Fruit fly (Drosophila melanogaster): ENCODE results near the gene Csl4.

Csl4 gene

DNA sequence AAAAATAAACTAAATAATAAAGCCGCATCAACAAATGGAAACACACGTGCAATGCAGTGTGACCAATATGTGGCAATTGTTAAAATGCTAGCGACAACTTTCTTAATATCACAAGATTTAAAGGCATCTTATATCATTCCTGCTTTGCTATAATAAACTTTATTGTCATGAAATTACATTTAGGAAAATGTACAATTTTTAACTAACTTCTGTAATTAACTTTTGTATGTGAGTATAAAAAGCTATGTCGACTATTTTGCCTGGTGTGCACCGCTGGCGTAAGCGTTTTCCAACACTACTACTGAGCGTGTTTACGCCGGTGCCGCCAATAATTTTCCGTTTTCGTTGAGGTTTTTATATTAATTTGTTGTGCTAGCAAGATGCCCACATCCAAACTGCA is at the start of gene Csl4, which contains the start of gene Nup160 (continued):
- TF ChIP-seq rib (GFP tag; IDR thresholded peaks at IDR 0.05) (peak; percentile 59; the same call in 1 of the 2 replicates), sima (GFP tag; optimal IDR thresholded peaks at IDR 0.05) (no peak), chinmo (GFP tag; IDR thresholded peaks at IDR 0.05; ENCODE audit: partially characterized antibody) (no peak), Rfx (GFP tag; IDR thresholded peaks at IDR 0.05) (peak; percentile 88), CG7786 (GFP tag; optimal IDR thresholded peaks at IDR 0.05) (peak; percentile 88), Fer2 (tag; optimal IDR thresholded peaks at IDR 0.05) (peak; percentile 57), onecut (GFP tag; IDR thresholded peaks at IDR 0.05) (no peak), TFAM (GFP tag; optimal IDR thresholded peaks at IDR 0.05) (no peak), CG2202 (tag; optimal IDR thresholded peaks at IDR 0.05) (peak; percentile 33), CG30403 (GFP tag; optimal IDR thresholded peaks at IDR 0.05) (peak; percentile 89), D (optimal IDR thresholded peaks at IDR 0.05) (no peak), D (GFP tag; optimal IDR thresholded peaks at IDR 0.05) (no peak), Hand (GFP tag; optimal IDR thresholded peaks at IDR 0.05) (no peak), gcm (GFP tag; optimal IDR thresholded peaks at IDR 0.05) (no peak), toy (GFP tag; IDR thresholded peaks at IDR 0.05) (0 out of 2 replicates have a peak, but pooled peaks have one; percentile 33), Hr3 (GFP tag; optimal IDR thresholded peaks at IDR 0.05) (peak; percentile 71), Kr (GFP tag; optimal IDR thresholded peaks at IDR 0.05) (no peak), ase (GFP tag; IDR thresholded peaks at IDR 0.05) (peak; percentile 66; the same call in 2 of the 3 replicates), Chrac-16 (GFP tag; optimal IDR thresholded peaks at IDR 0.05) (peak; percentile 88), Ets97D (GFP tag; optimal IDR thresholded peaks at IDR 0.05) (peak; percentile 81), kni (GFP tag; optimal IDR thresholded peaks at IDR 0.05) (no peak), dmrt99B (tag; optimal IDR thresholded peaks at IDR 0.05) (no peak), Hmx (GFP tag; optimal IDR thresholded peaks at IDR 0.05) (peak; percentile 46), lilli (GFP tag; optimal IDR thresholded peaks at IDR 0.05) (peak; percentile 92), odd (GFP tag; optimal IDR thresholded peaks at IDR 0.05) (no peak), usp (GFP tag; optimal IDR thresholded peaks at IDR 0.05) (no peak), ewg (GFP tag; optimal IDR thresholded peaks at IDR 0.05) (peak; percentile 64), caup (GFP tag; optimal IDR thresholded peaks at IDR 0.05; ENCODE audit: severe bottlenecking) (peak; percentile 74), CG11695 (GFP tag; IDR thresholded peaks at IDR 0.05) (peak; percentile 68), CG18764 (GFP tag; optimal IDR thresholded peaks at IDR 0.05) (peak; percentile 73), ab (GFP tag; optimal IDR thresholded peaks at IDR 0.05) (no peak), salm (tag; optimal IDR thresholded peaks at IDR 0.05) (no peak), CG3847 (GFP tag; IDR thresholded peaks at IDR 0.05) (peak; percentile 88), tll (GFP tag; optimal IDR thresholded peaks at IDR 0.05) (no peak), CG10959 (GFP tag; IDR thresholded peaks at IDR 0.05) (peak; percentile 36; the same call in 1 of the 2 replicates), CG14860 (GFP tag; IDR thresholded peaks at IDR 0.05; ENCODE audit: partially characterized antibody) (no peak), CG2875 (GFP tag; optimal IDR thresholded peaks at IDR 0.05) (no peak), CG16863 (GFP tag; optimal IDR thresholded peaks at IDR 0.05) (peak; percentile 76), CG7271 (tag; optimal IDR thresholded peaks at IDR 0.05) (peak; percentile 7), Hr51 (GFP tag; optimal IDR thresholded peaks at IDR 0.05) (peak in 1 of 2 experiments; percentile 85), HLHmδ (GFP tag; optimal IDR thresholded peaks at IDR 0.05) (no peak), dimm (GFP tag; IDR thresholded peaks at IDR 0.05) (no peak), fd96Cb (tag; optimal IDR thresholded peaks at IDR 0.05) (peak; percentile 44), CHES-1-like (GFP tag; optimal IDR thresholded peaks at IDR 0.05) (peak; percentile 88), HmgZ (tag; optimal IDR thresholded peaks at IDR 0.05) (peak; percentile 75), HLH3B (GFP tag; IDR thresholded peaks at IDR 0.05) (peak; percentile 74), CG11085 (GFP tag; IDR thresholded peaks at IDR 0.05) (peak; percentile 48), CG15073 (GFP tag; optimal IDR thresholded peaks at IDR 0.05) (no peak), ci (GFP tag; IDR thresholded peaks at IDR 0.05) (peak; percentile 81), ro (GFP tag; IDR thresholded peaks at IDR 0.05) (no peak), Myb (GFP tag; optimal IDR thresholded peaks at IDR 0.05) (peak; percentile 71)

All from whole organism, embryonic.